Fruit fly (Drosophila melanogaster) whole organism, embryonic: ENCODE results near the gene lwr.
A peak's percentile ranks its signal among the peaks of the same experiment; 100 is the strongest.

ENCODE experiments used
- Blimp-1 ChIP-seq: fragments of 200-800 bp; sonication (Bioruptor generic); optimal IDR thresholded peaks from 3 replicates; lab custom pipeline; 2018; ENCODE audit warnings: missing biosample characterization, missing genetic modification characterization, mild to moderate bottlenecking, moderate library complexity, missing genetic modification reagents
- BtbVII ChIP-seq: fragments of 200-800 bp; sonication (Bioruptor generic); optimal IDR thresholded peaks from 3 replicates; lab custom pipeline; 2017; ENCODE audit warnings: missing biosample characterization, mild to moderate bottlenecking, missing genetic modification characterization
- CG10147 ChIP-seq: fragments of 200-800 bp; sonication (Bioruptor generic); optimal IDR thresholded peaks from 2 replicates; lab custom pipeline; 2019; ENCODE audit warnings: missing biosample characterization, mild to moderate bottlenecking, missing genetic modification characterization, moderate library complexity
- CG10366 ChIP-seq: fragments of 200-800 bp; sonication (Bioruptor generic); IDR thresholded peaks from 2 replicates; pipeline ENCODE4 v1.3.6; 2022; ENCODE audit warnings: missing biosample characterization, missing genetic modification characterization
- CG12219 ChIP-seq: fragments of 200-800 bp; sonication (Bioruptor generic); optimal IDR thresholded peaks from 3 replicates; lab custom pipeline; 2018; ENCODE audit warnings: missing biosample characterization, mild to moderate bottlenecking, missing genetic modification characterization
- CG12659 ChIP-seq: fragments of 200-800 bp; sonication (Bioruptor generic); optimal IDR thresholded peaks from 3 replicates; lab custom pipeline; 2017; ENCODE audit warnings: mild to moderate bottlenecking, missing biosample characterization, missing genetic modification reagents, missing genetic modification characterization
- CG15011 ChIP-seq: fragments of 200-800 bp; sonication (Bioruptor generic); optimal IDR thresholded peaks from 3 replicates; lab custom pipeline; 2018; ENCODE audit warnings: missing biosample characterization, mild to moderate bottlenecking, missing genetic modification characterization
- CG15073 ChIP-seq: fragments of 200-800 bp; sonication (Bioruptor generic); optimal IDR thresholded peaks from 2 replicates; lab custom pipeline; 2016; ENCODE audit warnings: missing biosample characterization, missing genetic modification characterization
- CG1603 ChIP-seq: fragments of 200-800 bp; sonication (Bioruptor generic); optimal IDR thresholded peaks from 2 replicates; lab custom pipeline; 2019; ENCODE audit warnings: missing biosample characterization, mild to moderate bottlenecking, missing genetic modification characterization, moderate library complexity
- CG17612 ChIP-seq: fragments of 200-800 bp; sonication (Bioruptor generic); IDR thresholded peaks from 2 replicates; pipeline ENCODE4 v1.3.6; 2022; ENCODE audit warnings: missing biosample characterization, missing genetic modification characterization
- CG18476 ChIP-seq: fragments of 200-800 bp; sonication (Bioruptor generic); optimal IDR thresholded peaks from 2 replicates; lab custom pipeline; 2016; ENCODE audit warnings: missing biosample characterization, mild to moderate bottlenecking, missing genetic modification characterization
- CG18619 ChIP-seq: fragments of 200-800 bp; sonication (Bioruptor generic); optimal IDR thresholded peaks from 3 replicates; lab custom pipeline; 2017; ENCODE audit warnings: missing biosample characterization, mild to moderate bottlenecking, missing genetic modification characterization
- CG2199 ChIP-seq: fragments of 200-800 bp; sonication (Bioruptor generic); IDR thresholded peaks from 3 replicates; pipeline ENCODE4 v1.3.6; 2022; ENCODE audit warnings: missing biosample characterization, missing genetic modification characterization
- CG3163 ChIP-seq: fragments of 200-800 bp; sonication (Bioruptor generic); optimal IDR thresholded peaks from 3 replicates; lab custom pipeline; 2016; ENCODE audit warnings: missing biosample characterization, missing genetic modification characterization
- CG33557 ChIP-seq: fragments of 200-800 bp; sonication (Bioruptor generic); optimal IDR thresholded peaks from 2 replicates; lab custom pipeline; 2019; ENCODE audit warnings: missing biosample characterization, mild to moderate bottlenecking, missing genetic modification characterization, moderate library complexity
- CG6791 ChIP-seq: fragments of 200-800 bp; sonication (Bioruptor generic); IDR thresholded peaks from 3 replicates; pipeline ENCODE4 v1.3.6; 2022; ENCODE audit warnings: missing biosample characterization, missing genetic modification characterization; ENCODE audit not compliant: partially characterized antibody
- CG9215 ChIP-seq: fragments of 200-800 bp; sonication (Bioruptor generic); IDR thresholded peaks from 2 replicates; pipeline ENCODE4 v1.3.6; 2022; ENCODE audit warnings: missing biosample characterization, missing genetic modification characterization
- CG9817 ChIP-seq: fragments of 200-800 bp; sonication (Bioruptor generic); optimal IDR thresholded peaks from 2 replicates; lab custom pipeline; 2018; ENCODE audit warnings: missing biosample characterization, mild to moderate bottlenecking, missing genetic modification characterization, moderate library complexity
- Dll ChIP-seq: fragments of 200-800 bp; sonication (Bioruptor generic); IDR thresholded peaks from 4 replicates; pipeline ENCODE4 v1.3.6; 2022; ENCODE audit warnings: missing biosample characterization, missing genetic modification characterization; ENCODE audit not compliant: partially characterized antibody
- Dref ChIP-seq: fragments of 200-800 bp; sonication (Bioruptor generic); IDR thresholded peaks from 2 replicates; pipeline ENCODE4 v1.3.6; 2022; ENCODE audit warnings: missing biosample characterization, missing genetic modification characterization
- Gug ChIP-seq: fragments of 200-800 bp; sonication (Bioruptor generic); IDR thresholded peaks from 4 replicates; pipeline ENCODE4 v1.3.6; 2022; ENCODE audit warnings: missing biosample characterization, missing genetic modification characterization
- HLH4C ChIP-seq: fragments of 200-800 bp; sonication (Bioruptor generic); IDR thresholded peaks from 3 replicates; pipeline ENCODE4 v1.3.6; 2022; ENCODE audit warnings: missing biosample characterization, missing genetic modification characterization; ENCODE audit not compliant: partially characterized antibody
- Hand ChIP-seq: fragments of 200-800 bp; sonication (Bioruptor generic); optimal IDR thresholded peaks from 2 replicates; lab custom pipeline; 2017; ENCODE audit warnings: mild to moderate bottlenecking, missing biosample characterization, missing genetic modification reagents, missing genetic modification characterization
- Hr51 ChIP-seq, 2 experiments: fragments of 200-800 bp; sonication (Bioruptor generic); optimal IDR thresholded peaks; 2 replicates in 1 of 2; 3 replicates in 1 of 2; lab custom pipeline; 2016 to 2018; ENCODE audit warnings: missing biosample characterization in 2 of 2, missing genetic modification characterization in 2 of 2, mild to moderate bottlenecking in 1 of 2, moderate library complexity in 1 of 2
- Lim3 ChIP-seq: fragments of 200-800 bp; sonication (Bioruptor generic); IDR thresholded peaks from 2 replicates; pipeline ENCODE4 v1.3.6; 2022; ENCODE audit warnings: missing biosample characterization, missing genetic modification characterization
- Nf-YA ChIP-seq: fragments of 200-800 bp; sonication (Bioruptor generic); IDR thresholded peaks from 2 replicates; pipeline ENCODE4 v1.3.6; 2022; ENCODE audit warnings: missing biosample characterization, missing genetic modification characterization
- Oaz ChIP-seq: fragments of 200-800 bp; sonication (Bioruptor generic); IDR thresholded peaks from 2 replicates; pipeline ENCODE4 v1.3.6; 2022; ENCODE audit warnings: missing biosample characterization, missing genetic modification characterization
- Ptx1 ChIP-seq: fragments of 200-800 bp; sonication (Bioruptor generic); IDR thresholded peaks from 2 replicates; pipeline ENCODE4 v1.3.6; 2022; ENCODE audit warnings: missing biosample characterization, missing genetic modification characterization
- Rfx ChIP-seq: fragments of 200-800 bp; sonication (Bioruptor generic); IDR thresholded peaks from 2 replicates; pipeline ENCODE4 v1.3.6; 2022; ENCODE audit warnings: missing biosample characterization, missing genetic modification characterization
- Sin3A ChIP-seq: fragments of >200 bp; optimal IDR thresholded peaks from 2 replicates; lab custom pipeline; 2018
- al ChIP-seq: fragments of 200-800 bp; sonication (Bioruptor generic); IDR thresholded peaks from 2 replicates; pipeline ENCODE4 v1.3.6; 2022; ENCODE audit warnings: missing biosample characterization, missing genetic modification characterization
- ato ChIP-seq: fragments of 200-800 bp; sonication (Bioruptor generic); IDR thresholded peaks from 2 replicates; pipeline ENCODE4 v1.3.6; 2022; ENCODE audit warnings: missing biosample characterization, missing genetic modification characterization; ENCODE audit not compliant: partially characterized antibody
- bcd ChIP-seq: fragments of 200-800 bp; sonication (Bioruptor generic); optimal IDR thresholded peaks from 2 replicates; lab custom pipeline; 2017; ENCODE audit warnings: missing biosample characterization, mild to moderate bottlenecking, missing genetic modification characterization
- btn ChIP-seq: fragments of 200-800 bp; sonication (Bioruptor generic); optimal IDR thresholded peaks from 2 replicates; lab custom pipeline; 2016; ENCODE audit warnings: missing biosample characterization, missing genetic modification characterization
- cwo ChIP-seq: fragments of 200-800 bp; sonication (Bioruptor generic); optimal IDR thresholded peaks from 3 replicates; lab custom pipeline; 2017; ENCODE audit warnings: missing biosample characterization, missing genetic modification characterization, mild to moderate bottlenecking, moderate library complexity, missing genetic modification reagents
- ewg ChIP-seq: fragments of 200-800 bp; sonication (Bioruptor generic); optimal IDR thresholded peaks from 3 replicates; lab custom pipeline; 2017; ENCODE audit warnings: mild to moderate bottlenecking, missing biosample characterization, missing genetic modification reagents, missing genetic modification characterization
- gcm2 ChIP-seq: fragments of 200-800 bp; sonication (Bioruptor generic); optimal IDR thresholded peaks from 2 replicates; lab custom pipeline; 2016; ENCODE audit warnings: missing biosample characterization, missing genetic modification characterization
- ind ChIP-seq: fragments of 200-800 bp; sonication (Bioruptor generic); optimal IDR thresholded peaks from 3 replicates; lab custom pipeline; 2016; ENCODE audit warnings: missing biosample characterization, missing genetic modification characterization
- lov ChIP-seq, 2 experiments: fragments of 200-800 bp in 1 of 2; fragments of >200 bp in 1 of 2; sonication (Bioruptor generic) in 1 of 2; IDR thresholded peaks in 1 of 2; optimal IDR thresholded peaks in 1 of 2; 2 replicates in 1 of 2; 3 replicates in 1 of 2; pipeline versions ENCODE4 v1.3.6 to Lab custom; 2017 to 2022; ENCODE audit warnings: missing biosample characterization in 1 of 2, missing genetic modification characterization in 1 of 2
- mam ChIP-seq: fragments of 200-800 bp; sonication (Bioruptor generic); optimal IDR thresholded peaks from 3 replicates; lab custom pipeline; 2016; ENCODE audit warnings: missing biosample characterization, missing genetic modification characterization
- nmo ChIP-seq: fragments of 200-800 bp; sonication (Bioruptor generic); optimal IDR thresholded peaks from 2 replicates; lab custom pipeline; 2018; ENCODE audit warnings: missing biosample characterization, mild to moderate bottlenecking, missing genetic modification characterization, moderate library complexity
- sd ChIP-seq: fragments of 200-800 bp; sonication (Bioruptor generic); optimal IDR thresholded peaks from 3 replicates; lab custom pipeline; 2018; ENCODE audit warnings: missing biosample characterization, mild to moderate bottlenecking, missing genetic modification characterization, moderate library complexity
- slbo ChIP-seq: fragments of 200-800 bp; sonication (Bioruptor generic); IDR thresholded peaks from 2 replicates; pipeline ENCODE4 v1.3.6; 2022; ENCODE audit warnings: missing biosample characterization, missing genetic modification characterization
- tin ChIP-seq: fragments of 200-800 bp; sonication (Bioruptor generic); optimal IDR thresholded peaks from 3 replicates; lab custom pipeline; 2016; ENCODE audit warnings: missing biosample characterization, missing genetic modification characterization
- tll ChIP-seq, 2 experiments: fragments of 200-800 bp in 1 of 2; fragments of >200 bp in 1 of 2; sonication (Bioruptor generic) in 1 of 2; optimal IDR thresholded peaks; 2 replicates each; lab custom pipeline; 2017 to 2019; ENCODE audit warnings: missing biosample characterization in 2 of 2, missing genetic modification characterization in 2 of 2, mild to moderate bottlenecking in 1 of 2, moderate library complexity in 1 of 2
- unc-4 ChIP-seq: fragments of 200-800 bp; sonication (Bioruptor generic); IDR thresholded peaks from 2 replicates; pipeline ENCODE4 v1.3.6; 2022; ENCODE audit warnings: missing biosample characterization, missing genetic modification characterization; ENCODE audit not compliant: partially characterized antibody

The lwr gene

DNA sequence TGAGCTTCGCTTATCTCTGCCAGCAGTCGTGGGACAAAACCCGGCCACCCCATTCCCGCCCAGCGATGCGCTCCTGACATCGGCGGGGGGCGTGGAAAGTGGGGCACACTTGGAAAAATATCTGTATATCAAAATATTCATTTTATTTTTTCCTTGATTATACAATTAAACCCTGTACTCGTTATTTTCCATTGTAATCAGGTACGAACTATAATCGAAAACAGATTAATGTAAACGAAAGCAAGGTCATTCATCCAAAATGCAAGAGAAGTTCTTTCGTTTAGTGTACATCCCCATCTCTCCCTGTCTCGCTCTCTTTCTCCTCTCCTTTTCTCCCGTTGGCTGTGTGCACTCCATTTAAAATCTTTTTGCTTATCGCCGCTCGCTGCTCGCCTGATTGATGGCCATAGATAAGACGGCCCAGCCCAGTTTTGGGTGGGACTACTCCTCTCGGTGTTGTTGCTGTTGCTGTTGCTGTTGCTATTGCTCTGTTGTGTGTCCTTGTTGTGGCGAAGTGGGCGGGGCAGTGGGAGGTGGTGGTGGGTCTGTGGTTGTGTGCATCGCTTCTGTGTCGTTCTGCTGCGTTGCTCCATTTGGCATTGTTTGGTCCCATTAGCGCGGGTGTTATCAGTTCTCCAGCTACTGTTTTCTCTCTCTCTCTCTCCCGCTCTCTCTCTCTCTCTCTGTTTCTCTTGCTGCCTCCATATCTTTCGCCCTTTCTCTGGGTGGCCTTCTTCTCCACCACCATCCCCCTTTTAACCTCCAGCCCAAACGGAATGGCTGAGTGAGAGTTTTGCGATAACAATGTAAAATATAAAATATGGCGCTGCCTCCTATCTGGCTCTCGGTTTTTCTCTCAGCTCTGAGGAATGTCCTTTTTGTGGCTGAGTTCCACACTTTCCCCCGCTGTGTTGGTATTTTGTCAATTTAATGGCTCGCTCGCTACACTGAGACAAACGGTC lies 26.1 kb downstream of the lwr start:
- TF ChIP-seq nmo (GFP tag; lab: Kevin White, UChicago) (peak; percentile 81), CG17612 (GFP tag; lab: Robert Waterston, UW) (no peak), unc-4 (GFP tag; lab: Robert Waterston, UW) (no peak), Dref (GFP tag; lab: Robert Waterston, UW) (no peak), Ptx1 (peak; percentile 81), CG15011 (GFP tag; lab: Kevin White, UChicago) (peak; percentile 63), al (0 out of 2 replicates have a peak, but pooled peaks have one; percentile 20), CG10147 (GFP tag; lab: Kevin White, UChicago) (peak; percentile 61), Dll (no peak), ato (GFP tag; lab: Robert Waterston, UW) (no peak), btn (GFP tag; lab: Kevin White, UChicago) (no peak), CG18476 (GFP tag; lab: Kevin White, UChicago) (peak; percentile 54), CG3163 (GFP tag; lab: Kevin White, UChicago) (no peak), bcd (GFP tag; lab: Kevin White, UChicago) (peak; percentile 80), CG12219 (GFP tag; lab: Kevin White, UChicago) (peak; percentile 68), Rfx (GFP tag; lab: Robert Waterston, UW) (peak; percentile 62; the same call in 1 of the 2 replicates), sd (tag; lab: Kevin White, UChicago) (no peak), slbo (GFP tag; lab: Robert Waterston, UW) (peak; percentile 73), CG9215 (GFP tag; lab: Robert Waterston, UW) (peak; percentile 37; the same call in 1 of the 2 replicates), CG9817 (peak; percentile 58), ewg (GFP tag; lab: Kevin White, UChicago) (peak; percentile 69), Oaz (GFP tag; lab: Robert Waterston, UW) (peak; percentile 38; the same call in 1 of the 2 replicates), CG10366 (GFP tag; lab: Robert Waterston, UW) (peak; percentile 73), HLH4C (GFP tag; lab: Robert Waterston, UW) (no peak), lov (optimal IDR thresholded peaks at IDR 0.05; lab: Kevin White, UChicago) (no peak), lov (GFP tag; IDR thresholded peaks at IDR 0.05; lab: Robert Waterston, UW) (peak; percentile 42; the same call in 1 of the 3 replicates), CG6791 (GFP tag; lab: Robert Waterston, UW) (no peak), Blimp-1 (GFP tag; lab: Kevin White, UChicago) (peak; percentile 87), CG15073 (GFP tag; lab: Kevin White, UChicago) (peak; percentile 24), cwo (GFP tag; lab: Kevin White, UChicago) (peak; percentile 71), mam (GFP tag; lab: Kevin White, UChicago) (peak; percentile 62), tll (GFP tag; optimal IDR thresholded peaks at IDR 0.05; lab: Kevin White, UChicago) (no peak), CG33557 (peak; percentile 28), Lim3 (GFP tag; lab: Robert Waterston, UW) (peak; percentile 47; the same call in 1 of the 2 replicates), Gug (GFP tag; lab: Robert Waterston, UW) (peak; percentile 75), CG18619 (peak; percentile 58), gcm2 (GFP tag; lab: Kevin White, UChicago) (peak; percentile 6), Hand (GFP tag; lab: Kevin White, UChicago) (peak; percentile 65), Hr51 (GFP tag; optimal IDR thresholded peaks at IDR 0.05; lab: Kevin White, UChicago) (peak; percentile 25 to 74), CG12659 (peak; percentile 72), CG2199 (peak; percentile 64; the same call in 1 of the 3 replicates), Nf-YA (GFP tag; lab: Robert Waterston, UW) (peak; percentile 26; the same call in 1 of the 2 replicates), tin (peak; percentile 69), CG1603 (peak; percentile 94), BtbVII (GFP tag; lab: Kevin White, UChicago) (peak; percentile 65), Sin3A (lab: Kevin White, UChicago) (no peak), ind (peak; percentile 77)
